Worm (Caenorhabditis elegans) whole organism, L2 larva: Measurements from ENCODE around the gene uda-1.

Source experiments
- C34F6.9 ChIP-seq: fragments of 150-350 bp; optimal IDR thresholded peaks from 2 replicates; lab custom pipeline; 2014; ENCODE audit warnings: missing biosample characterization, missing genetic modification characterization
- F13H6.1 ChIP-seq: sonication (generic microtip); optimal IDR thresholded peaks from 2 replicates; lab custom pipeline; 2016; ENCODE audit warnings: missing genetic modification characterization, missing compliant biosample characterization
- R02D3.7 ChIP-seq: fragments of 150-350 bp; optimal IDR thresholded peaks from 2 replicates; lab custom pipeline; 2014; ENCODE audit warnings: missing biosample characterization, missing genetic modification characterization
- Y55F3AM.14 ChIP-seq: fragments of 200-800 bp; sonication (Bioruptor generic); optimal IDR thresholded peaks from 2 replicates; lab custom pipeline; 2018; ENCODE audit warnings: mild to moderate bottlenecking, missing genetic modification characterization, missing compliant biosample characterization
- ZK546.5 ChIP-seq: sonication (generic microtip); optimal IDR thresholded peaks from 2 replicates; lab custom pipeline; 2017; ENCODE audit warnings: missing biosample characterization, missing genetic modification characterization
- alr-1 ChIP-seq: fragments of 150-350 bp; optimal IDR thresholded peaks from 2 replicates; lab custom pipeline; 2014; ENCODE audit warnings: missing biosample characterization, missing genetic modification characterization
- aly-2 ChIP-seq: fragments of 150-350 bp; optimal IDR thresholded peaks from 2 replicates; lab custom pipeline; 2014; ENCODE audit warnings: missing biosample characterization, missing genetic modification characterization
- ama-1 ChIP-seq: fragments of 150-350 bp; optimal IDR thresholded peaks from 2 replicates; lab custom pipeline; 2018; ENCODE audit warnings: inconsistent platforms
- blmp-1 ChIP-seq: sonication (generic microtip); optimal IDR thresholded peaks from 2 replicates; lab custom pipeline; 2017; ENCODE audit warnings: missing genetic modification characterization, mild to moderate bottlenecking, missing compliant biosample characterization, antibody characterized with exemption, moderate library complexity; ENCODE audit not compliant: insufficient read depth
- ceh-16 ChIP-seq: fragments of 150-350 bp; optimal IDR thresholded peaks from 2 replicates; lab custom pipeline; 2014; ENCODE audit warnings: missing biosample characterization, missing genetic modification characterization
- ceh-82 ChIP-seq: fragments of 150-350 bp; optimal IDR thresholded peaks from 2 replicates; lab custom pipeline; 2014; ENCODE audit warnings: missing biosample characterization, missing genetic modification characterization
- crh-2 ChIP-seq: sonication (generic microtip); optimal IDR thresholded peaks from 2 replicates; lab custom pipeline; 2017; ENCODE audit warnings: missing biosample characterization, missing genetic modification characterization
- dmd-4 ChIP-seq: sonication (generic microtip); optimal IDR thresholded peaks from 2 replicates; lab custom pipeline; 2017; ENCODE audit warnings: missing biosample characterization, missing genetic modification characterization
- egl-27 ChIP-seq: sonication (generic microtip); optimal IDR thresholded peaks from 3 replicates; lab custom pipeline; 2017; ENCODE audit warnings: missing biosample characterization, missing genetic modification reagents, missing genetic modification characterization
- elt-1 ChIP-seq: fragments of 150-350 bp; optimal IDR thresholded peaks from 2 replicates; lab custom pipeline; 2014; ENCODE audit warnings: missing biosample characterization, missing genetic modification characterization
- elt-3 ChIP-seq: sonication (generic microtip); optimal IDR thresholded peaks from 2 replicates; lab custom pipeline; 2017; ENCODE audit warnings: missing biosample characterization, missing genetic modification characterization
- fos-1 ChIP-seq: fragments of 150-350 bp; optimal IDR thresholded peaks from 2 replicates; lab custom pipeline; 2014; ENCODE audit warnings: missing biosample characterization, missing genetic modification characterization
- gmeb-1 ChIP-seq: fragments of 150-350 bp; optimal IDR thresholded peaks from 2 replicates; lab custom pipeline; 2014; ENCODE audit warnings: missing biosample characterization, missing genetic modification characterization
- lin-11 ChIP-seq: fragments of 150-350 bp; sonication (generic microtip); optimal IDR thresholded peaks from 2 replicates; lab custom pipeline; 2014; ENCODE audit warnings: missing biosample characterization, missing genetic modification characterization, inconsistent platforms, mixed read lengths
- lin-13 ChIP-seq: fragments of 150-350 bp; optimal IDR thresholded peaks from 2 replicates; lab custom pipeline; 2014; ENCODE audit warnings: missing biosample characterization, missing genetic modification reagents, missing genetic modification characterization
- lin-39 ChIP-seq: fragments of 150-350 bp; optimal IDR thresholded peaks from 2 replicates; lab custom pipeline; 2014; ENCODE audit warnings: missing biosample characterization, missing genetic modification reagents, missing genetic modification characterization
- lsy-2 ChIP-seq, 2 experiments: fragments of 150-350 bp in 1 of 2; sonication (generic microtip) in 1 of 2; optimal IDR thresholded peaks; 2 replicates each; lab custom pipeline; 2014 to 2017; ENCODE audit warnings: missing biosample characterization in 2 of 2, missing genetic modification characterization in 2 of 2
- mab-5 ChIP-seq: fragments of 150-350 bp; optimal IDR thresholded peaks from 2 replicates; lab custom pipeline; 2014; ENCODE audit warnings: missing biosample characterization, missing genetic modification characterization
- mbf-1 ChIP-seq: sonication (generic microtip); optimal IDR thresholded peaks from 2 replicates; lab custom pipeline; 2017; ENCODE audit warnings: missing biosample characterization, missing genetic modification characterization
- mdl-1 ChIP-seq, 2 experiments: fragments of 150-350 bp in 1 of 2; sonication (generic microtip) in 1 of 2; optimal IDR thresholded peaks; 2 replicates each; lab custom pipeline; 2017; ENCODE audit warnings: missing biosample characterization in 2 of 2, missing genetic modification characterization in 2 of 2
- nhr-10 ChIP-seq: sonication (generic microtip); optimal IDR thresholded peaks from 2 replicates; lab custom pipeline; 2017; ENCODE audit warnings: missing biosample characterization, missing genetic modification characterization
- nhr-11 ChIP-seq: fragments of 150-350 bp; optimal IDR thresholded peaks from 2 replicates; lab custom pipeline; 2014; ENCODE audit warnings: missing biosample characterization, missing genetic modification characterization
- nhr-12 ChIP-seq: fragments of 150-350 bp; optimal IDR thresholded peaks from 2 replicates; lab custom pipeline; 2014; ENCODE audit warnings: missing biosample characterization, missing genetic modification characterization
- nhr-129 ChIP-seq: fragments of 150-350 bp; optimal IDR thresholded peaks from 2 replicates; lab custom pipeline; 2014; ENCODE audit warnings: missing biosample characterization, missing genetic modification characterization
- nhr-21 ChIP-seq: fragments of 150-350 bp; optimal IDR thresholded peaks from 2 replicates; lab custom pipeline; 2014; ENCODE audit warnings: missing biosample characterization, missing genetic modification characterization
- nhr-23 ChIP-seq: fragments of 150-350 bp; optimal IDR thresholded peaks from 2 replicates; lab custom pipeline; 2014; ENCODE audit warnings: missing biosample characterization, missing genetic modification reagents, missing genetic modification characterization
- nhr-237 ChIP-seq: fragments of 150-350 bp; optimal IDR thresholded peaks from 2 replicates; lab custom pipeline; 2014; ENCODE audit warnings: missing biosample characterization, missing genetic modification characterization
- nhr-25 ChIP-seq: fragments of 150-350 bp; sonication (generic microtip); optimal IDR thresholded peaks from 3 replicates; lab custom pipeline; 2014; ENCODE audit warnings: missing biosample characterization, missing genetic modification characterization
- nhr-6 ChIP-seq: fragments of 150-350 bp; optimal IDR thresholded peaks from 2 replicates; lab custom pipeline; 2014; ENCODE audit warnings: missing biosample characterization, missing genetic modification characterization
- nhr-77 ChIP-seq: fragments of 150-350 bp; optimal IDR thresholded peaks from 2 replicates; lab custom pipeline; 2014; ENCODE audit warnings: missing biosample characterization, missing genetic modification characterization
- peb-1 ChIP-seq: fragments of 150-350 bp; optimal IDR thresholded peaks from 2 replicates; lab custom pipeline; 2014; ENCODE audit warnings: missing biosample characterization, missing genetic modification characterization
- sem-4 ChIP-seq: fragments of 150-350 bp; optimal IDR thresholded peaks from 2 replicates; lab custom pipeline; 2014; ENCODE audit warnings: missing biosample characterization, missing genetic modification reagents, missing genetic modification characterization
- skn-1 ChIP-seq: sonication (generic microtip); optimal IDR thresholded peaks from 2 replicates; lab custom pipeline; 2017; ENCODE audit warnings: missing biosample characterization, missing genetic modification characterization
- sma-3 ChIP-seq: sonication (generic microtip); optimal IDR thresholded peaks from 2 replicates; lab custom pipeline; 2016; ENCODE audit warnings: missing genetic modification reagents, missing genetic modification characterization, missing compliant biosample characterization
- sma-9 ChIP-seq, 2 experiments: fragments of 150-350 bp in 1 of 2; sonication (generic microtip) in 1 of 2; optimal IDR thresholded peaks; 2 replicates each; lab custom pipeline; 2014 to 2016; ENCODE audit warnings: missing genetic modification characterization in 2 of 2, mild to moderate bottlenecking in 1 of 2, missing biosample characterization in 1 of 2, missing compliant biosample characterization in 1 of 2, missing genetic modification reagents in 1 of 2, moderate library complexity in 1 of 2
- snpc-4 ChIP-seq: fragments of 150-350 bp; optimal IDR thresholded peaks from 2 replicates; lab custom pipeline; 2014; ENCODE audit warnings: missing biosample characterization, missing genetic modification characterization
- unc-39 ChIP-seq: fragments of 150-350 bp; optimal IDR thresholded peaks from 2 replicates; lab custom pipeline; 2014; ENCODE audit warnings: missing biosample characterization, missing genetic modification characterization
- unc-55 ChIP-seq: fragments of 150-350 bp; sonication (generic microtip); optimal IDR thresholded peaks from 3 replicates; lab custom pipeline; 2014; ENCODE audit warnings: missing biosample characterization, missing genetic modification reagents, missing genetic modification characterization
- unc-62 ChIP-seq: fragments of 150-350 bp; optimal IDR thresholded peaks from 2 replicates; lab custom pipeline; 2014; ENCODE audit warnings: missing biosample characterization, missing genetic modification reagents, missing genetic modification characterization
- zag-1 ChIP-seq: fragments of 150-350 bp; optimal IDR thresholded peaks from 2 replicates; lab custom pipeline; 2014; ENCODE audit warnings: missing biosample characterization, missing genetic modification characterization
- ztf-1 ChIP-seq: fragments of 200-800 bp; sonication (Bioruptor generic); conservative IDR thresholded peaks from 2 replicates; pipeline ENCODE4 v1.3.6; 2022; ENCODE audit warnings: missing genetic modification characterization, missing compliant biosample characterization
- ztf-11 ChIP-seq: sonication (generic microtip); optimal IDR thresholded peaks from 2 replicates; lab custom pipeline; 2017; ENCODE audit warnings: missing biosample characterization, missing genetic modification characterization
- ztf-4 ChIP-seq: fragments of 150-350 bp; optimal IDR thresholded peaks from 2 replicates; lab custom pipeline; 2014; ENCODE audit warnings: missing biosample characterization, missing genetic modification characterization

Gene uda-1

ce11 chrV:10042254-10042653, 37.7 kb downstream of the uda-1 start (continued):
- TF ChIP-seq zag-1 (tag; lab: Kevin White, UChicago) (peak; percentile 28), R02D3.7 (tag; lab: Kevin White, UChicago) (no peak), lin-11 (tag; lab: Kevin White, UChicago) (peak; percentile 27), crh-2 (peak; percentile 81)

ce11 chrV:10043234-10043796, 38.8 kb downstream of the uda-1 start, which contains the start of gene T06E8.8:
Gene T06E8.8, plus strand, starts transcription at chrV:10043746.
- TF ChIP-seq gmeb-1 (tag; lab: Kevin White, UChicago): peak; percentile 58
- no peak for TF ChIP-seq nhr-10 (tag; lab: Kevin White, UChicago)
- TF ChIP-seq nhr-25 (tag; lab: Kevin White, UChicago): peak; percentile 87
- peak; percentile 56 for TF ChIP-seq fos-1 (tag; lab: Kevin White, UChicago)
- no peak for TF ChIP-seq ztf-4 (tag; lab: Kevin White, UChicago)
- no peak for TF ChIP-seq lin-11 (tag; lab: Kevin White, UChicago)
- TF ChIP-seq lin-13 (GFP tag; lab: Kevin White, UChicago): peak; percentile 31
- no peak for TF ChIP-seq ZK546.5 (tag; lab: Kevin White, UChicago)
- TF ChIP-seq ama-1 (lab: Kevin White, UChicago): no peak
- TF ChIP-seq lin-39 (tag; lab: Kevin White, UChicago): no peak
- no peak for TF ChIP-seq mbf-1 (tag; lab: Kevin White, UChicago)
- no peak for TF ChIP-seq aly-2 (tag; lab: Kevin White, UChicago)
- TF ChIP-seq nhr-6 (tag; lab: Kevin White, UChicago): peak; percentile 83
- TF ChIP-seq blmp-1 (tag; lab: Kevin White, UChicago): peak; percentile 87
- no peak for TF ChIP-seq nhr-12 (tag; lab: Kevin White, UChicago)
- TF ChIP-seq Y55F3AM.14 (GFP tag; lab: Kevin White, UChicago): peak; percentile 20
- TF ChIP-seq unc-62 (GFP tag; lab: Kevin White, UChicago): no peak
- TF ChIP-seq unc-55: peak; percentile 74
- no peak for TF ChIP-seq elt-1
- no peak for TF ChIP-seq nhr-23 (tag; lab: Kevin White, UChicago)
- TF ChIP-seq nhr-21: peak; percentile 72
- TF ChIP-seq R02D3.7 (tag; lab: Kevin White, UChicago): no peak
- no peak for TF ChIP-seq mab-5 (tag; lab: Kevin White, UChicago)
- TF ChIP-seq F13H6.1 (tag; lab: Kevin White, UChicago): peak; percentile 81
- no peak for TF ChIP-seq zag-1 (tag; lab: Kevin White, UChicago)
- TF ChIP-seq ceh-82 (tag; lab: Kevin White, UChicago): no peak
- TF ChIP-seq unc-39 (tag; lab: Kevin White, UChicago): no peak
- no peak for TF ChIP-seq alr-1
- no peak for TF ChIP-seq peb-1 (tag; lab: Kevin White, UChicago)
- no peak for TF ChIP-seq nhr-11 (tag; lab: Kevin White, UChicago)
- no peak for TF ChIP-seq ztf-11 (tag; lab: Kevin White, UChicago)
- peak; percentile 48 for TF ChIP-seq C34F6.9 (tag; lab: Kevin White, UChicago)
- TF ChIP-seq egl-27: peak; percentile 63
- TF ChIP-seq sma-9 (GFP tag; optimal IDR thresholded peaks at IDR 0.05; lab: Kevin White, UChicago): peak; percentile 93
- no peak for TF ChIP-seq sma-9 (tag; optimal IDR thresholded peaks at IDR 0.05; lab: Kevin White, UChicago)
- TF ChIP-seq snpc-4 (tag; lab: Kevin White, UChicago): no peak
- TF ChIP-seq lsy-2 (tag; optimal IDR thresholded peaks at IDR 0.05; lab: Kevin White, UChicago): peak in 1 of 2 experiments; percentile 83
- TF ChIP-seq mdl-1 (tag; optimal IDR thresholded peaks at IDR 0.05; lab: Kevin White, UChicago): peak; percentile 48 to 50
- TF ChIP-seq skn-1 (tag; lab: Kevin White, UChicago): no peak
- TF ChIP-seq sem-4 (tag; lab: Kevin White, UChicago): peak; percentile 82
- TF ChIP-seq nhr-77 (tag; lab: Kevin White, UChicago): no peak
- TF ChIP-seq nhr-129 (tag; lab: Kevin White, UChicago): peak; percentile 78
- TF ChIP-seq dmd-4 (tag; lab: Kevin White, UChicago): no peak
- TF ChIP-seq nhr-237 (tag; lab: Kevin White, UChicago): no peak
- TF ChIP-seq sma-3 (GFP tag; lab: Kevin White, UChicago): peak; percentile 86
- peak; percentile 70 for TF ChIP-seq crh-2
- TF ChIP-seq elt-3: no peak
- TF ChIP-seq ceh-16 (tag; lab: Kevin White, UChicago): no peak
- TF ChIP-seq ztf-1 (GFP tag; lab: Robert Waterston, UW): no peak
